Fruit fly (Drosophila melanogaster) whole organism, embryonic: ENCODE measurements around the gene Hsp110.
A peak's percentile ranks its signal among the peaks of the same experiment; 100 is the strongest.

ENCODE experiments used
- CG10274 ChIP-seq: fragments of 200-800 bp; sonication (Bioruptor generic); optimal IDR thresholded peaks from 3 replicates; lab custom pipeline; 2017; ENCODE audit warnings: missing biosample characterization, mild to moderate bottlenecking, missing genetic modification characterization
- CG10366 ChIP-seq: fragments of 200-800 bp; sonication (Bioruptor generic); IDR thresholded peaks from 2 replicates; pipeline ENCODE4 v1.3.6; 2022; ENCODE audit warnings: missing biosample characterization, missing genetic modification characterization
- CG10431 ChIP-seq: fragments of 200-800 bp; sonication (Bioruptor generic); optimal IDR thresholded peaks from 3 replicates; lab custom pipeline; 2018; ENCODE audit warnings: missing biosample characterization, mild to moderate bottlenecking, missing genetic modification characterization
- CG11247 ChIP-seq: fragments of 200-800 bp; sonication (Bioruptor generic); IDR thresholded peaks from 2 replicates; pipeline ENCODE4 v1.3.6; 2022; ENCODE audit warnings: missing biosample characterization, missing genetic modification characterization
- CG11696 ChIP-seq: fragments of 200-800 bp; sonication (Bioruptor generic); IDR thresholded peaks from 2 replicates; pipeline ENCODE4 v1.3.6; 2022; ENCODE audit warnings: missing biosample characterization, missing genetic modification characterization
- CG12299 ChIP-seq: fragments of 200-800 bp; sonication (Bioruptor generic); optimal IDR thresholded peaks from 2 replicates; lab custom pipeline; 2018; ENCODE audit warnings: missing biosample characterization, mild to moderate bottlenecking, missing genetic modification characterization
- CG12659 ChIP-seq: fragments of 200-800 bp; sonication (Bioruptor generic); optimal IDR thresholded peaks from 3 replicates; lab custom pipeline; 2017; ENCODE audit warnings: mild to moderate bottlenecking, missing biosample characterization, missing genetic modification reagents, missing genetic modification characterization
- CG14710 ChIP-seq: fragments of 200-800 bp; sonication (Bioruptor generic); optimal IDR thresholded peaks from 3 replicates; lab custom pipeline; 2019; ENCODE audit warnings: missing biosample characterization, mild to moderate bottlenecking, missing genetic modification characterization, moderate library complexity
- CG16813 ChIP-seq: fragments of 200-800 bp; sonication (Bioruptor generic); IDR thresholded peaks from 3 replicates; pipeline ENCODE4 v1.3.6; 2022; ENCODE audit warnings: missing biosample characterization, missing genetic modification characterization; ENCODE audit not compliant: partially characterized antibody
- CG16815 ChIP-seq: fragments of 200-800 bp; sonication (Bioruptor generic); optimal IDR thresholded peaks from 3 replicates; lab custom pipeline; 2017; ENCODE audit warnings: missing biosample characterization, mild to moderate bottlenecking, missing genetic modification characterization
- CG2889 ChIP-seq: fragments of 200-800 bp; sonication (Bioruptor generic); IDR thresholded peaks from 3 replicates; pipeline ENCODE4 v1.3.6; 2022; ENCODE audit warnings: missing biosample characterization, missing genetic modification characterization
- CTCF ChIP-seq: fragments of 200-800 bp; sonication (Bioruptor generic); optimal IDR thresholded peaks from 2 replicates; lab custom pipeline; 2017; ENCODE audit warnings: missing biosample characterization, mild to moderate bottlenecking, missing genetic modification characterization, moderate library complexity
- D19A ChIP-seq: fragments of 200-800 bp; optimal IDR thresholded peaks from 3 replicates; lab custom pipeline; 2019; ENCODE audit warnings: missing biosample characterization, mild to moderate bottlenecking, missing genetic modification characterization, moderate library complexity
- Dbx ChIP-seq: fragments of 200-800 bp; sonication (Bioruptor generic); IDR thresholded peaks from 3 replicates; pipeline ENCODE4 v1.3.6; 2022; ENCODE audit warnings: missing biosample characterization, missing genetic modification characterization
- E2f2 ChIP-seq: fragments of 200-800 bp; sonication (Bioruptor generic); IDR thresholded peaks from 2 replicates; pipeline ENCODE4 v1.3.6; 2022; ENCODE audit warnings: missing biosample characterization, missing genetic modification characterization
- Hr3 ChIP-seq: fragments of 200-800 bp; sonication (Bioruptor generic); optimal IDR thresholded peaks from 3 replicates; lab custom pipeline; 2016; ENCODE audit warnings: missing biosample characterization, missing genetic modification characterization
- Oaz ChIP-seq: fragments of 200-800 bp; sonication (Bioruptor generic); IDR thresholded peaks from 2 replicates; pipeline ENCODE4 v1.3.6; 2022; ENCODE audit warnings: missing biosample characterization, missing genetic modification characterization
- PHDP ChIP-seq: fragments of 200-800 bp; sonication (Bioruptor generic); optimal IDR thresholded peaks from 3 replicates; lab custom pipeline; 2018; ENCODE audit warnings: missing biosample characterization, mild to moderate bottlenecking, missing genetic modification characterization, moderate library complexity
- Scr ChIP-seq: fragments of 200-800 bp; sonication (Bioruptor generic); IDR thresholded peaks from 2 replicates; pipeline ENCODE4 v1.3.6; 2022; ENCODE audit warnings: missing biosample characterization, missing genetic modification characterization; ENCODE audit not compliant: partially characterized antibody
- Sox102F ChIP-seq: fragments of 200-800 bp; sonication (Bioruptor generic); optimal IDR thresholded peaks from 2 replicates; lab custom pipeline; 2018; ENCODE audit warnings: missing biosample characterization, mild to moderate bottlenecking, missing genetic modification characterization, moderate library complexity
- Sry-β ChIP-seq: fragments of 200-800 bp; sonication (Bioruptor generic); optimal IDR thresholded peaks from 2 replicates; lab custom pipeline; 2018; ENCODE audit warnings: missing biosample characterization, mild to moderate bottlenecking, missing genetic modification characterization, moderate library complexity
- Trl ChIP-seq, 3 experiments: fragments of >200 bp in 2 of 3; fragments of 200-800 bp in 1 of 3; sonication (Bioruptor generic) in 1 of 3; optimal IDR thresholded peaks; 2 replicates in 1 of 3; 3 replicates in 2 of 3; lab custom pipeline; 2016 to 2017; ENCODE audit warnings: missing biosample characterization in 1 of 3, missing genetic modification characterization in 1 of 3
- ash1 ChIP-seq: fragments of 200-800 bp; sonication (Bioruptor generic); optimal IDR thresholded peaks from 2 replicates; lab custom pipeline; 2018; ENCODE audit warnings: missing biosample characterization, mild to moderate bottlenecking, missing genetic modification characterization
- btn ChIP-seq: fragments of 200-800 bp; sonication (Bioruptor generic); optimal IDR thresholded peaks from 2 replicates; lab custom pipeline; 2016; ENCODE audit warnings: missing biosample characterization, missing genetic modification characterization
- caup ChIP-seq: fragments of 200-800 bp; sonication (Bioruptor generic); optimal IDR thresholded peaks from 3 replicates; lab custom pipeline; 2017; ENCODE audit warnings: missing biosample characterization, mild to moderate bottlenecking, missing genetic modification characterization, moderate library complexity; ENCODE audit not compliant: severe bottlenecking
- corto ChIP-seq: fragments of 200-800 bp; sonication (Bioruptor generic); optimal IDR thresholded peaks from 2 replicates; lab custom pipeline; 2016; ENCODE audit warnings: missing biosample characterization, mild to moderate bottlenecking, missing genetic modification characterization, moderate library complexity
- dati ChIP-seq: fragments of 200-800 bp; sonication (Bioruptor generic); IDR thresholded peaks from 2 replicates; pipeline ENCODE4 v1.3.6; 2022; ENCODE audit warnings: missing biosample characterization, missing genetic modification characterization
- esg ChIP-seq: fragments of 200-800 bp; sonication (Bioruptor generic); conservative IDR thresholded peaks from 2 replicates; pipeline ENCODE4 v1.3.6; 2022; ENCODE audit warnings: missing biosample characterization, missing genetic modification characterization
- grau ChIP-seq: fragments of 200-800 bp; optimal IDR thresholded peaks from 3 replicates; lab custom pipeline; 2019; ENCODE audit warnings: missing biosample characterization, mild to moderate bottlenecking, missing genetic modification characterization, moderate library complexity
- gro ChIP-seq: fragments of 200-800 bp; sonication (Bioruptor generic); optimal IDR thresholded peaks from 2 replicates; lab custom pipeline; 2016; ENCODE audit warnings: missing biosample characterization, missing genetic modification characterization
- her ChIP-seq: fragments of 200-800 bp; sonication (Bioruptor generic); optimal IDR thresholded peaks from 2 replicates; lab custom pipeline; 2016; ENCODE audit warnings: missing biosample characterization, missing genetic modification characterization
- ind ChIP-seq: fragments of 200-800 bp; sonication (Bioruptor generic); optimal IDR thresholded peaks from 3 replicates; lab custom pipeline; 2016; ENCODE audit warnings: missing biosample characterization, missing genetic modification characterization
- insv ChIP-seq, 2 experiments: fragments of 200-800 bp; sonication (Bioruptor generic); optimal IDR thresholded peaks; 3 replicates each; lab custom pipeline; 2016 to 2018; ENCODE audit warnings: missing biosample characterization in 2 of 2, missing genetic modification characterization in 2 of 2
- kah ChIP-seq: fragments of 200-800 bp; sonication (Bioruptor generic); optimal IDR thresholded peaks from 2 replicates; lab custom pipeline; 2018; ENCODE audit warnings: missing biosample characterization, mild to moderate bottlenecking, missing genetic modification characterization
- klu ChIP-seq: fragments of 200-800 bp; sonication (Bioruptor generic); IDR thresholded peaks from 2 replicates; pipeline ENCODE4 v1.3.6; 2022; ENCODE audit warnings: missing biosample characterization, missing genetic modification characterization
- lab ChIP-seq: fragments of 200-800 bp; sonication (Bioruptor generic); optimal IDR thresholded peaks from 3 replicates; lab custom pipeline; 2017; ENCODE audit warnings: missing biosample characterization, missing genetic modification characterization, mild to moderate bottlenecking, moderate library complexity, missing genetic modification reagents
- lmd ChIP-seq: fragments of 200-800 bp; sonication (Bioruptor generic); IDR thresholded peaks from 2 replicates; pipeline ENCODE4 v1.3.6; 2022; ENCODE audit warnings: missing biosample characterization, missing genetic modification characterization
- nmo ChIP-seq: fragments of 200-800 bp; sonication (Bioruptor generic); optimal IDR thresholded peaks from 2 replicates; lab custom pipeline; 2018; ENCODE audit warnings: missing biosample characterization, mild to moderate bottlenecking, missing genetic modification characterization, moderate library complexity
- pzg ChIP-seq: fragments of 200-800 bp; sonication (Bioruptor generic); optimal IDR thresholded peaks from 3 replicates; lab custom pipeline; 2018; ENCODE audit warnings: missing biosample characterization, mild to moderate bottlenecking, missing genetic modification characterization, moderate library complexity
- sima ChIP-seq: fragments of 200-800 bp; sonication (Bioruptor generic); optimal IDR thresholded peaks from 2 replicates; lab custom pipeline; 2016; ENCODE audit warnings: missing biosample characterization, missing genetic modification characterization
- sob ChIP-seq: fragments of 200-800 bp; sonication (Bioruptor generic); IDR thresholded peaks from 2 replicates; pipeline ENCODE4 v1.3.6; 2022; ENCODE audit warnings: missing biosample characterization, missing genetic modification characterization
- sqz ChIP-seq: fragments of 200-800 bp; sonication (Bioruptor generic); optimal IDR thresholded peaks from 3 replicates; lab custom pipeline; 2018; ENCODE audit warnings: missing biosample characterization, mild to moderate bottlenecking, missing genetic modification characterization
- sr ChIP-seq: fragments of 200-800 bp; sonication (Bioruptor generic); IDR thresholded peaks from 3 replicates; pipeline ENCODE4 v1.3.6; 2022; ENCODE audit warnings: missing biosample characterization, missing genetic modification characterization
- unc-4 ChIP-seq: fragments of 200-800 bp; sonication (Bioruptor generic); IDR thresholded peaks from 2 replicates; pipeline ENCODE4 v1.3.6; 2022; ENCODE audit warnings: missing biosample characterization, missing genetic modification characterization; ENCODE audit not compliant: partially characterized antibody
- zen ChIP-seq: fragments of 200-800 bp; sonication (Bioruptor generic); optimal IDR thresholded peaks from 3 replicates; lab custom pipeline; 2018; ENCODE audit warnings: missing biosample characterization, mild to moderate bottlenecking, missing genetic modification characterization, moderate library complexity

Hsp110 gene

dm6 chr3L:13993233-13993741, 43.5 kb upstream of the Hsp110 start, which contains the start of gene CG17364 (continued):
- TF ChIP-seq corto: no peak
- peak; percentile 69 to 72 for TF ChIP-seq Trl (optimal IDR thresholded peaks at IDR 0.05; lab: Kevin White, UChicago)
- TF ChIP-seq Trl (GFP tag; optimal IDR thresholded peaks at IDR 0.05; lab: Kevin White, UChicago): no peak
- no peak for TF ChIP-seq Oaz (GFP tag; lab: Robert Waterston, UW)
- no peak for TF ChIP-seq Hr3 (GFP tag; lab: Kevin White, UChicago)
- TF ChIP-seq CG16815 (GFP tag; lab: Kevin White, UChicago): no peak
- TF ChIP-seq, all 482 proteins: peak for 11

dm6 chr3L:13993742-13994719, 42.8 kb upstream of the Hsp110 start, which contains the start of gene CtsK1:
CtsK1 (plus strand) TSS chr3L:13994231.
- TF ChIP-seq caup (GFP tag; lab: Kevin White, UChicago) (no peak), CG2889 (GFP tag; lab: Robert Waterston, UW) (no peak), pzg (peak; percentile 40), lab (GFP tag; lab: Kevin White, UChicago) (no peak), Scr (GFP tag; lab: Robert Waterston, UW) (peak; percentile 76), zen (tag; lab: Kevin White, UChicago) (no peak), CG14710 (tag; lab: Kevin White, UChicago) (peak; percentile 44), sob (0 out of 2 replicates have a peak, but pooled peaks have one; percentile 18), ind (peak; percentile 2), CG16813 (GFP tag; lab: Robert Waterston, UW) (peak; percentile 48), E2f2 (GFP tag; lab: Robert Waterston, UW) (peak; percentile 74), btn (no peak), nmo (GFP tag; lab: Kevin White, UChicago) (peak; percentile 12), grau (peak; percentile 16), sqz (GFP tag; lab: Kevin White, UChicago) (peak; percentile 54), CG12299 (tag; lab: Kevin White, UChicago) (no peak), CG11247 (peak; percentile 51; the same call in 1 of the 2 replicates), Dbx (GFP tag; lab: Robert Waterston, UW) (peak; percentile 36; the same call in 1 of the 3 replicates), CG10366 (GFP tag; lab: Robert Waterston, UW) (0 out of 2 replicates have a peak, but pooled peaks have one; percentile 25), sr (no peak), Sry-β (GFP tag; lab: Kevin White, UChicago) (no peak), CG16815 (GFP tag; lab: Kevin White, UChicago) (no peak), lmd (GFP tag; lab: Robert Waterston, UW) (0 out of 2 replicates have a peak, but pooled peaks have one; percentile 13), sima (GFP tag; lab: Kevin White, UChicago) (no peak), gro (GFP tag; lab: Kevin White, UChicago) (no peak), D19A (peak; percentile 97), Sox102F (GFP tag; lab: Kevin White, UChicago) (no peak), CTCF (GFP tag; lab: Kevin White, UChicago) (peak; percentile 21), CG11696 (GFP tag; lab: Robert Waterston, UW) (peak; percentile 84), esg (GFP tag; lab: Robert Waterston, UW) (0 out of 2 replicates have a peak, but pooled peaks have one; percentile 17), her (GFP tag; lab: Kevin White, UChicago) (no peak), CG12659 (GFP tag; lab: Kevin White, UChicago) (peak; percentile 58), klu (GFP tag; lab: Robert Waterston, UW) (no peak), insv (GFP tag; optimal IDR thresholded peaks at IDR 0.05; lab: Kevin White, UChicago) (no peak), dati (GFP tag; lab: Robert Waterston, UW) (0 out of 2 replicates have a peak, but pooled peaks have one; percentile 4), CG10274 (GFP tag; lab: Kevin White, UChicago) (no peak), ash1 (GFP tag; lab: Kevin White, UChicago) (no peak), PHDP (tag; lab: Kevin White, UChicago) (peak; percentile 32), unc-4 (GFP tag; lab: Robert Waterston, UW) (peak; percentile 77), kah (GFP tag; lab: Kevin White, UChicago) (no peak), CG10431 (GFP tag; lab: Kevin White, UChicago) (no peak)
